Fruit fly (Drosophila melanogaster) Kc167 (cell line): ENCODE measurements around the gene CG4210.

Source experiments
- Myc ChIP-seq: fragments of >200 bp; optimal IDR thresholded peaks from 2 replicates; lab custom pipeline; 2017; ENCODE audit warnings: missing external identifiers
- Sin3A ChIP-seq: fragments of >200 bp; optimal IDR thresholded peaks from 2 replicates; lab custom pipeline; 2018; ENCODE audit warnings: missing external identifiers
- h ChIP-seq: fragments of >200 bp; optimal IDR thresholded peaks from 3 replicates; lab custom pipeline; 2018; ENCODE audit warnings: missing external identifiers
- insv ChIP-seq: fragments of >200 bp; optimal IDR thresholded peaks from 3 replicates; lab custom pipeline; 2018; ENCODE audit warnings: missing external identifiers
- psq ChIP-seq: fragments of >200 bp; optimal IDR thresholded peaks from 2 replicates; lab custom pipeline; 2017; ENCODE audit warnings: missing external identifiers
- ttk ChIP-seq: sonication (Bioruptor generic); optimal IDR thresholded peaks from 2 replicates; lab custom pipeline; 2017; ENCODE audit warnings: missing external identifiers

Gene CG4210

dm6 chr3R:15262710-15263672 lies 49.2 kb downstream of the CG4210 start, which contains the start of the genes eIF2gamma and Set:
TSS of gene eIF2gamma (minus strand) at chr3R:15263458.
TSS of gene Set (plus strand) at chr3R:15263552.
- TF ChIP-seq ttk = no peak
- TF ChIP-seq Sin3A = no peak
- TF ChIP-seq Myc (lab: Kevin White, UChicago) = no peak
- TF ChIP-seq psq (lab: Kevin White, UChicago) = no peak
- TF ChIP-seq h (lab: Kevin White, UChicago) = no peak
- TF ChIP-seq insv (lab: Kevin White, UChicago) = no peak

- no peak for TF ChIP-seq insv (lab: Kevin White, UChicago)
- TF ChIP-seq Myc (lab: Kevin White, UChicago) = no peak
- no peak for TF ChIP-seq psq (lab: Kevin White, UChicago)
- TF ChIP-seq ttk = no peak
- TF ChIP-seq h (lab: Kevin White, UChicago) = no peak
- no peak for TF ChIP-seq Sin3A
Observed at dm6 chr3R:15263946-15264345, 50.2 kb downstream of the CG4210 start.
